Fruit fly (Drosophila melanogaster) whole organism, pupa: Measurements from ENCODE around the gene tws.

ENCODE experiments used
- CG15710 ChIP-seq: fragments of 200-800 bp; sonication (Bioruptor generic); optimal IDR thresholded peaks from 2 replicates; lab custom pipeline; 2018; ENCODE audit warnings: missing biosample characterization, mild to moderate bottlenecking, missing genetic modification characterization, moderate library complexity
- rn ChIP-seq: fragments of 200-800 bp; sonication (Bioruptor generic); IDR thresholded peaks from 2 replicates; pipeline ENCODE4 v1.3.6; 2022; ENCODE audit warnings: missing biosample characterization, missing genetic modification characterization

- TF ChIP-seq CG15710 (no peak), rn (GFP tag; lab: Robert Waterston, UW) (no peak)
These were observed 14.8 kb downstream of the tws start for dm6 chr3R:10124764-10125163.
